Worm (Caenorhabditis elegans) whole organism, late embryonic: Measurements from ENCODE around the gene dbn-1.

ENCODE experiments used
- F13H6.1 ChIP-seq: sonication (generic microtip); optimal IDR thresholded peaks from 2 replicates; lab custom pipeline; 2016; ENCODE audit warnings: missing genetic modification characterization, missing compliant biosample characterization
- K09A11.1 ChIP-seq: sonication (generic microtip); optimal IDR thresholded peaks from 2 replicates; lab custom pipeline; 2017; ENCODE audit warnings: antibody characterized with exemption, mild to moderate bottlenecking, missing genetic modification characterization, missing compliant biosample characterization; ENCODE audit not compliant: insufficient read depth
- ama-1 ChIP-seq: fragments of 150-350 bp; optimal IDR thresholded peaks from 2 replicates; lab custom pipeline; 2014
- ceh-18 ChIP-seq: sonication (generic microtip); optimal IDR thresholded peaks from 2 replicates; lab custom pipeline; 2016; ENCODE audit warnings: missing genetic modification characterization, missing compliant biosample characterization
- ceh-19 ChIP-seq: fragments of 200-800 bp; sonication (Bioruptor generic); optimal IDR thresholded peaks from 2 replicates; lab custom pipeline; 2018; ENCODE audit warnings: mild to moderate bottlenecking, missing genetic modification characterization, missing compliant biosample characterization
- ceh-2 ChIP-seq: sonication (generic microtip); optimal IDR thresholded peaks from 2 replicates; lab custom pipeline; 2016; ENCODE audit warnings: missing genotype, missing genetic modification characterization, missing compliant biosample characterization
- ceh-24 ChIP-seq: sonication (generic microtip); optimal IDR thresholded peaks from 2 replicates; lab custom pipeline; 2016; ENCODE audit warnings: mild to moderate bottlenecking, missing genetic modification characterization, missing compliant biosample characterization
- ceh-30 ChIP-seq: fragments of 150-350 bp; optimal IDR thresholded peaks from 2 replicates; lab custom pipeline; 2014; ENCODE audit warnings: missing biosample characterization, missing genetic modification characterization
- ceh-31 ChIP-seq: sonication (generic microtip); optimal IDR thresholded peaks from 2 replicates; lab custom pipeline; 2016; ENCODE audit warnings: missing genetic modification characterization, missing compliant biosample characterization
- dve-1 ChIP-seq: sonication (generic microtip); optimal IDR thresholded peaks from 2 replicates; lab custom pipeline; 2017; ENCODE audit warnings: antibody characterized with exemption, mild to moderate bottlenecking, missing genetic modification characterization, missing compliant biosample characterization
- fax-1 ChIP-seq: sonication (generic microtip); optimal IDR thresholded peaks from 2 replicates; lab custom pipeline; 2016; ENCODE audit warnings: missing genotype, missing genetic modification characterization, missing compliant biosample characterization
- hlh-6 ChIP-seq: sonication (generic microtip); optimal IDR thresholded peaks from 2 replicates; lab custom pipeline; 2016; ENCODE audit warnings: missing genotype, missing genetic modification characterization, missing compliant biosample characterization
- madf-2 ChIP-seq: sonication (generic microtip); optimal IDR thresholded peaks from 2 replicates; lab custom pipeline; 2017; ENCODE audit warnings: missing genetic modification characterization, missing compliant biosample characterization
- ref-2 ChIP-seq: sonication (generic microtip); optimal IDR thresholded peaks from 2 replicates; lab custom pipeline; 2016; ENCODE audit warnings: missing genetic modification characterization, missing compliant biosample characterization
- sox-2 ChIP-seq: fragments of 200-800 bp; sonication (Bioruptor generic); IDR thresholded peaks from 2 replicates; pipeline ENCODE4 v1.3.6; 2022; ENCODE audit warnings: missing genetic modification reagents, missing genetic modification characterization, missing compliant biosample characterization
- syd-9 ChIP-seq: sonication (generic microtip); optimal IDR thresholded peaks from 2 replicates; lab custom pipeline; 2016; ENCODE audit warnings: mild to moderate bottlenecking, missing genetic modification characterization, moderate library complexity, missing compliant biosample characterization
- tbx-2 ChIP-seq: sonication (generic microtip); optimal IDR thresholded peaks from 2 replicates; lab custom pipeline; 2016; ENCODE audit warnings: missing genetic modification characterization, missing compliant biosample characterization
- unc-3 ChIP-seq, 2 experiments: fragments of 200-800 bp in 1 of 2; sonication (Bioruptor generic) in 1 of 2; sonication (generic microtip) in 1 of 2; conservative IDR thresholded peaks in 1 of 2; optimal IDR thresholded peaks in 1 of 2; 2 replicates each; pipeline versions ENCODE4 v1.3.6 to Lab custom; 2016 to 2022; ENCODE audit warnings: missing compliant biosample characterization in 2 of 2, missing genetic modification characterization in 2 of 2, missing genetic modification reagents in 1 of 2
- unc-86 ChIP-seq: sonication (generic microtip); optimal IDR thresholded peaks from 2 replicates; lab custom pipeline; 2016; ENCODE audit warnings: missing genetic modification characterization, missing compliant biosample characterization

dbn-1 gene

ce11 chrIII:13712854-13713293 is 49.0 kb downstream of the dbn-1 start (continued):
- TF ChIP-seq unc-3 (GFP tag; conservative IDR thresholded peaks at IDR 0.05; lab: Robert Waterston, UW) = 0 out of 2 replicates have a peak, but pooled peaks have one; percentile 6
- TF ChIP-seq unc-3 (tag; optimal IDR thresholded peaks at IDR 0.05; lab: Kevin White, UChicago) = no peak
- peak; percentile 42 for TF ChIP-seq syd-9 (tag; lab: Kevin White, UChicago)
- peak; percentile 82 for TF ChIP-seq ceh-31 (tag; lab: Kevin White, UChicago)
- TF ChIP-seq ref-2 (tag; lab: Kevin White, UChicago) = peak; percentile 44
- peak; percentile 61 for TF ChIP-seq tbx-2 (tag; lab: Kevin White, UChicago)

- no peak for TF ChIP-seq syd-9 (tag; lab: Kevin White, UChicago)
- no peak for TF ChIP-seq ceh-18 (tag; lab: Kevin White, UChicago)
- no peak for TF ChIP-seq unc-3 (GFP tag; conservative IDR thresholded peaks at IDR 0.05; lab: Robert Waterston, UW)
- no peak for TF ChIP-seq unc-3 (tag; optimal IDR thresholded peaks at IDR 0.05; lab: Kevin White, UChicago)
- TF ChIP-seq ceh-30 (tag; lab: Kevin White, UChicago) = no peak
- no peak for TF ChIP-seq unc-86 (tag; lab: Kevin White, UChicago)
- no peak for TF ChIP-seq hlh-6 (tag; lab: Kevin White, UChicago)
- no peak for TF ChIP-seq ceh-2 (tag; lab: Kevin White, UChicago)
- TF ChIP-seq sox-2 (GFP tag; lab: Robert Waterston, UW) = no peak
- no peak for TF ChIP-seq dve-1
- no peak for TF ChIP-seq F13H6.1 (tag; lab: Kevin White, UChicago)
- TF ChIP-seq ceh-24 (tag; lab: Kevin White, UChicago) = no peak
- no peak for TF ChIP-seq madf-2
- no peak for TF ChIP-seq ceh-19 (GFP tag; lab: Kevin White, UChicago)
- no peak for TF ChIP-seq tbx-2 (tag; lab: Kevin White, UChicago)
- no peak for TF ChIP-seq fax-1 (tag; lab: Kevin White, UChicago)
- TF ChIP-seq K09A11.1 (tag; lab: Kevin White, UChicago) = no peak
- no peak for TF ChIP-seq ama-1 (lab: Kevin White, UChicago)
Observed at ce11 chrIII:13710666-13711065, 51.2 kb downstream of the dbn-1 start.
